Worm (Caenorhabditis elegans): ENCODE results near the gene hpo-34.

ce11 chrX:11472953-11473671, 45.8 kb downstream of the hpo-34 start:
- TF ChIP-seq flt-1 (GFP tag; IDR thresholded peaks at IDR 0.05) (no peak), tab-1 (GFP tag; IDR thresholded peaks at IDR 0.05) (no peak), med-1 (GFP tag; optimal IDR thresholded peaks at IDR 0.05; ENCODE audit: insufficient read depth) (no peak), T22C8.4 (GFP tag; IDR thresholded peaks at IDR 0.05) (no peak)

Measured in whole organism, midembryonic.